Worm (Caenorhabditis elegans): ENCODE measurements around the gene tomm-7.

The tomm-7 gene

ce11 chrIII:7897733-7898132 is 38.3 kb downstream of the tomm-7 start (continued):
- TF ChIP-seq nhr-71 (tag; optimal IDR thresholded peaks at IDR 0.05) (peak; percentile 75), elt-3 (tag; optimal IDR thresholded peaks at IDR 0.05) (peak in 5 of 6 experiments; percentile 27 to 85 (median 48)), nhr-90 (tag; optimal IDR thresholded peaks at IDR 0.05; ENCODE audit: poor library complexity) (peak; percentile 71), pax-3 (tag; optimal IDR thresholded peaks at IDR 0.05) (no peak)

- TF ChIP-seq elt-3 (tag; optimal IDR thresholded peaks at IDR 0.05) (no peak), lin-39 (tag; optimal IDR thresholded peaks at IDR 0.05) (no peak), efl-1 (optimal IDR thresholded peaks at IDR 0.05) (no peak), efl-1 (GFP tag; optimal IDR thresholded peaks at IDR 0.05 in 1 of 2) (peak in 1 of 2 experiments; percentile 87), unc-86 (tag; optimal IDR thresholded peaks at IDR 0.05) (no peak), swsn-7 (tag; optimal IDR thresholded peaks at IDR 0.05) (no peak), lin-15B (tag; optimal IDR thresholded peaks at IDR 0.05) (no peak), nhr-19 (GFP tag; conservative IDR thresholded peaks at IDR 0.05) (no peak), pag-3 (tag; optimal IDR thresholded peaks at IDR 0.05; ENCODE audit: borderline replicate concordance, insufficient read depth) (no peak), mep-1 (tag; optimal IDR thresholded peaks at IDR 0.05) (no peak), zag-1 (tag; optimal IDR thresholded peaks at IDR 0.05) (no peak), ceh-8 (GFP tag; optimal IDR thresholded peaks at IDR 0.05) (no peak), lin-35 (GFP tag; optimal IDR thresholded peaks at IDR 0.05) (peak in 1 of 2 experiments; percentile 10), unc-130 (tag; optimal IDR thresholded peaks at IDR 0.05) (no peak), alr-1 (tag; optimal IDR thresholded peaks at IDR 0.05; ENCODE audit: borderline replicate concordance) (no peak), C16A3.4 (tag; optimal IDR thresholded peaks at IDR 0.05) (no peak), vab-15 (tag; optimal IDR thresholded peaks at IDR 0.05) (no peak), blmp-1 (tag; optimal IDR thresholded peaks at IDR 0.05) (peak; percentile 23), ceh-88 (GFP tag; IDR thresholded peaks at IDR 0.05) (no peak), snu-23 (GFP tag; optimal IDR thresholded peaks at IDR 0.05) (peak; percentile 18), elt-2 (tag; optimal IDR thresholded peaks at IDR 0.05) (no peak), pax-3 (tag; optimal IDR thresholded peaks at IDR 0.05) (no peak), nhr-20 (tag; optimal IDR thresholded peaks at IDR 0.05) (no peak), lin-14 (GFP tag; optimal IDR thresholded peaks at IDR 0.05) (peak; percentile 17), ama-1 (optimal IDR thresholded peaks at IDR 0.05) (no peak)
Observed at ce11 chrIII:7900733-7901132, 41.3 kb downstream of the tomm-7 start, which contains the start of gene best-24. Gene best-24 (plus strand): TSS chrIII:7901033.

ce11 chrIII:7903427-7903826 is 44.0 kb downstream of the tomm-7 start:
- no peak for TF ChIP-seq sox-4 (tag; optimal IDR thresholded peaks at IDR 0.05)
- TF ChIP-seq elt-2 (tag; optimal IDR thresholded peaks at IDR 0.05) = no peak
- TF ChIP-seq ceh-90 (tag; optimal IDR thresholded peaks at IDR 0.05) = no peak
- no peak for TF ChIP-seq ama-1 (optimal IDR thresholded peaks at IDR 0.05)
- TF ChIP-seq aly-2 (tag; optimal IDR thresholded peaks at IDR 0.05) = no peak
- TF ChIP-seq egl-27 (tag; optimal IDR thresholded peaks at IDR 0.05) = no peak
- no peak for TF ChIP-seq ceh-63 (GFP tag; optimal IDR thresholded peaks at IDR 0.05)

- TF ChIP-seq nhr-71 (tag; optimal IDR thresholded peaks at IDR 0.05) (peak; percentile 36), rnt-1 (tag; optimal IDR thresholded peaks at IDR 0.05) (peak; percentile 48), skn-1 (tag; optimal IDR thresholded peaks at IDR 0.05) (no peak)
Observed at ce11 chrIII:7907515-7907914, 48.1 kb downstream of the tomm-7 start, which contains the start of gene pcp-5. Gene pcp-5 (minus strand): TSS chrIII:7907615.

ce11 chrIII:7909263-7909662 is 49.9 kb downstream of the tomm-7 start, which contains the start of gene ZK688.1:
Gene ZK688.1 (plus strand): TSS chrIII:7909563.
- TF ChIP-seq aly-2 (tag; optimal IDR thresholded peaks at IDR 0.05) = no peak
- no peak for TF ChIP-seq C16A3.4 (tag; optimal IDR thresholded peaks at IDR 0.05)
- no peak for TF ChIP-seq efl-1 (optimal IDR thresholded peaks at IDR 0.05)
- peak in 1 of 2 experiments; percentile 52 for TF ChIP-seq efl-1 (GFP tag; optimal IDR thresholded peaks at IDR 0.05 in 1 of 2)
- no peak for TF ChIP-seq tbx-2 (tag; optimal IDR thresholded peaks at IDR 0.05)
- no peak for TF ChIP-seq ces-1 (GFP tag; optimal IDR thresholded peaks at IDR 0.05)
